Fruit fly (Drosophila melanogaster) whole organism, prepupa: ENCODE measurements around the gene Hnf4.

ENCODE experiments used
- CG10669 ChIP-seq: fragments of 200-800 bp; sonication (Bioruptor generic); optimal IDR thresholded peaks from 3 replicates; lab custom pipeline; 2018; ENCODE audit warnings: missing biosample characterization, mild to moderate bottlenecking, missing genetic modification characterization, moderate library complexity
- CG3032 ChIP-seq: fragments of 200-800 bp; optimal IDR thresholded peaks from 2 replicates; lab custom pipeline; 2019; ENCODE audit warnings: missing biosample characterization, mild to moderate bottlenecking, missing genetic modification characterization, moderate library complexity
- CG8632 ChIP-seq: fragments of 200-800 bp; sonication (Bioruptor generic); optimal IDR thresholded peaks from 3 replicates; lab custom pipeline; 2016; ENCODE audit warnings: missing biosample characterization, missing genetic modification characterization
- Sox14 ChIP-seq: fragments of 200-800 bp; sonication (Bioruptor generic); optimal IDR thresholded peaks from 3 replicates; lab custom pipeline; 2016; ENCODE audit warnings: missing biosample characterization, missing genetic modification characterization
- achi ChIP-seq: fragments of 200-800 bp; sonication (Bioruptor generic); optimal IDR thresholded peaks from 3 replicates; lab custom pipeline; 2016; ENCODE audit warnings: missing biosample characterization, missing genetic modification characterization
- topi ChIP-seq: fragments of 200-800 bp; sonication (Bioruptor generic); optimal IDR thresholded peaks from 3 replicates; lab custom pipeline; 2016; ENCODE audit warnings: missing biosample characterization, missing genetic modification characterization

DNA sequence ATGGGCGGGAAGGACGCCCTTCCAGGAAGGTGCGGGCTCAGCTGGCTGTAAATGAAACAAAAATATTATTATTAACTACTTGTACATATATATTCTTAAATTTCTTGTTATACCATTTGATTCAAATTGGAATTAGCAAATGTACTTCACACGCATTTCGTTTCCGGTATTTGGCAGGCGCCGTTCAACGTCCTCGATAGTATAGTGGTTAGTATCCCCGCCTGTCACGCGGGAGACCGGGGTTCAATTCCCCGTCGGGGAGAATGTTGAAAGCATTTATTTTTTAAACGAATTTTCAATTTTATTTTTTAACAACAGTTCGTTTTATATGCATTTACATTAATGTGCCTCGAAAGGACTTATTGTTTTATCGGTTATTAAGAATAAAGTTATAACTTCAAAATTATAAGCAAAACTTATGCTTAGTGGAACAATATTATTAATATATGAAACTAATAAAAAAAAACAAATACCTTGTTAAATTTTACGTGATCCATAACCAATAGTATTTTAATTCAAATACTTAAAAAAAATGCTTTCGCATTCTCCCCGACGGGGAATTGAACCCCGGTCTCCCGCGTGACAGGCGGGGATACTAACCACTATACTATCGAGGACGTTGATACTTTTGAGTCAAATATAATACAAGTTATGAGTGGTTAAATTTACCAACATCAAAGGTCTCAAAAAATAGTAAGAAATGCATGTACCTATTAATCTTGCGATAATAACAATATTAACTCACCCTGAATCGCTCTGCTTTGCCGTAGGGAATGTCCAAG lies 26.0 kb downstream of the Hnf4 start:
- TF ChIP-seq CG8632 (GFP tag; lab: Kevin White, UChicago) (no peak), achi (GFP tag; lab: Kevin White, UChicago) (no peak), CG3032 (tag; lab: Kevin White, UChicago) (no peak), topi (GFP tag; lab: Kevin White, UChicago) (no peak), Sox14 (GFP tag; lab: Kevin White, UChicago) (no peak), CG10669 (GFP tag; lab: Kevin White, UChicago) (no peak)
